Fruit fly (Drosophila melanogaster): ENCODE measurements around the gene CG31909.
A peak's percentile ranks its signal among the peaks of the same experiment; 100 is the strongest.

The CG31909 gene

dm6 chr2L:7306782-7307181 is 49.5 kb downstream of the CG31909 start, which contains the start of gene wg:
wg (plus strand) TSS chr2L:7307159.
- TF ChIP-seq Hmr (GFP tag; optimal IDR thresholded peaks at IDR 0.05) (peak; percentile 29), sob (GFP tag; IDR thresholded peaks at IDR 0.05) (peak; percentile 67), CG7271 (tag; optimal IDR thresholded peaks at IDR 0.05) (peak; percentile 27), zfh1 (GFP tag; IDR thresholded peaks at IDR 0.05) (0 out of 3 replicates have a peak, but pooled peaks have one; percentile 49), Sin3A (optimal IDR thresholded peaks at IDR 0.05) (no peak), prd (optimal IDR thresholded peaks at IDR 0.05) (no peak), prd (GFP tag; IDR thresholded peaks at IDR 0.05) (peak; percentile 15; the same call in 1 of the 3 replicates), CG17612 (GFP tag; IDR thresholded peaks at IDR 0.05) (no peak; the same call in 1 of the 2 replicates), phol (tag; optimal IDR thresholded peaks at IDR 0.05) (peak; percentile 49), NC2α (GFP tag; optimal IDR thresholded peaks at IDR 0.05) (peak; percentile 37), Nf-YC (tag; optimal IDR thresholded peaks at IDR 0.05) (peak; percentile 99), trem (tag; optimal IDR thresholded peaks at IDR 0.05) (peak; percentile 29), caup (GFP tag; optimal IDR thresholded peaks at IDR 0.05; ENCODE audit: severe bottlenecking) (peak; percentile 31), Ets97D (GFP tag; optimal IDR thresholded peaks at IDR 0.05) (peak; percentile 28), chm (GFP tag; IDR thresholded peaks at IDR 0.05) (peak; percentile 7; the same call in 1 of the 2 replicates), z (GFP tag; IDR thresholded peaks at IDR 0.05) (peak; percentile 53; the same call in 1 of the 3 replicates), CG2712 (tag; optimal IDR thresholded peaks at IDR 0.05) (peak; percentile 40), CG31441 (GFP tag; IDR thresholded peaks at IDR 0.05) (no peak), CG7963 (GFP tag; IDR thresholded peaks at IDR 0.05; ENCODE audit: partially characterized antibody) (0 out of 3 replicates have a peak, but pooled peaks have one; percentile 40), repo (GFP tag; optimal IDR thresholded peaks at IDR 0.05) (peak; percentile 12), CG14710 (tag; optimal IDR thresholded peaks at IDR 0.05) (no peak), dpn (GFP tag; optimal IDR thresholded peaks at IDR 0.05) (no peak), Max (GFP tag; optimal IDR thresholded peaks at IDR 0.05) (peak; percentile 14), CG17829 (tag; optimal IDR thresholded peaks at IDR 0.05) (peak; percentile 55), CG5180 (GFP tag; optimal IDR thresholded peaks at IDR 0.05) (peak; percentile 34), fu2 (GFP tag; optimal IDR thresholded peaks at IDR 0.05) (no peak), dm (GFP tag; optimal IDR thresholded peaks at IDR 0.05) (peak; percentile 4), Stat92E (GFP tag; optimal IDR thresholded peaks at IDR 0.05) (peak in 1 of 3 experiments; percentile 32), tll (GFP tag; optimal IDR thresholded peaks at IDR 0.05) (peak in 1 of 2 experiments; percentile 60), sr (GFP tag; IDR thresholded peaks at IDR 0.05) (0 out of 3 replicates have a peak, but pooled peaks have one; percentile 37), CG15696 (tag; optimal IDR thresholded peaks at IDR 0.05) (no peak), ftz-f1 (GFP tag; optimal IDR thresholded peaks at IDR 0.05) (peak; percentile 57), lab (GFP tag; optimal IDR thresholded peaks at IDR 0.05) (peak; percentile 28), B-H2 (GFP tag; optimal IDR thresholded peaks at IDR 0.05) (peak; percentile 37), crol (GFP tag; IDR thresholded peaks at IDR 0.05) (peak; percentile 50), CG12391 (tag; optimal IDR thresholded peaks at IDR 0.05) (peak; percentile 12), Dbx (GFP tag; IDR thresholded peaks at IDR 0.05) (peak; percentile 50; the same call in 1 of the 3 replicates), Pdp1 (GFP tag; optimal IDR thresholded peaks at IDR 0.05) (peak in 1 of 2 experiments; percentile 30), CG12769 (tag; optimal IDR thresholded peaks at IDR 0.05) (peak; percentile 39), HmgZ (tag; optimal IDR thresholded peaks at IDR 0.05) (peak; percentile 35), Dek (tag; optimal IDR thresholded peaks at IDR 0.05) (no peak), pita (GFP tag; optimal IDR thresholded peaks at IDR 0.05) (no peak), Fer2 (tag; optimal IDR thresholded peaks at IDR 0.05) (no peak), CG13624 (GFP tag; optimal IDR thresholded peaks at IDR 0.05) (peak; percentile 36), CG1832 (GFP tag; optimal IDR thresholded peaks at IDR 0.05) (peak; percentile 98), bbx (GFP tag; IDR thresholded peaks at IDR 0.05; ENCODE audit: partially characterized antibody) (peak; percentile 49), slbo (GFP tag; IDR thresholded peaks at IDR 0.05) (peak; percentile 40; the same call in 1 of the 2 replicates), H15 (GFP tag; IDR thresholded peaks at IDR 0.05) (0 out of 3 replicates have a peak, but pooled peaks have one; percentile 8), CG11504 (tag; optimal IDR thresholded peaks at IDR 0.05) (peak; percentile 38)
